Fruit fly (Drosophila melanogaster) whole organism, adult: ENCODE data around the gene msi.

ENCODE experiments used
- CG11617 ChIP-seq: fragments of 200-800 bp; sonication (Bioruptor generic); optimal IDR thresholded peaks from 2 replicates; lab custom pipeline; 2017; ENCODE audit warnings: mild to moderate bottlenecking, missing biosample characterization, missing genetic modification reagents, missing genetic modification characterization
- CG12768 ChIP-seq: fragments of 200-800 bp; sonication (Bioruptor generic); optimal IDR thresholded peaks from 2 replicates; lab custom pipeline; 2017; ENCODE audit warnings: missing biosample characterization, missing genetic modification characterization, mild to moderate bottlenecking, moderate library complexity, missing genetic modification reagents
- CG14711 ChIP-seq: fragments of 200-800 bp; sonication (Bioruptor generic); optimal IDR thresholded peaks from 2 replicates; lab custom pipeline; 2018; ENCODE audit warnings: missing biosample characterization, mild to moderate bottlenecking, missing genetic modification characterization, moderate library complexity
- CG1620 ChIP-seq: fragments of 200-800 bp; sonication (Bioruptor generic); optimal IDR thresholded peaks from 2 replicates; lab custom pipeline; 2016; ENCODE audit warnings: missing biosample characterization, missing genetic modification characterization
- CG33017 ChIP-seq: fragments of 200-800 bp; sonication (Bioruptor generic); optimal IDR thresholded peaks from 2 replicates; lab custom pipeline; 2018; ENCODE audit warnings: missing biosample characterization, mild to moderate bottlenecking, missing genetic modification characterization, moderate library complexity
- CG5204 ChIP-seq: fragments of 200-800 bp; sonication (Bioruptor generic); optimal IDR thresholded peaks from 2 replicates; lab custom pipeline; 2016; ENCODE audit warnings: missing biosample characterization, missing genetic modification characterization
- CG7045 ChIP-seq: fragments of 200-800 bp; sonication (Bioruptor generic); optimal IDR thresholded peaks from 2 replicates; lab custom pipeline; 2017; ENCODE audit warnings: missing biosample characterization, mild to moderate bottlenecking, missing genetic modification characterization
- CG7101 ChIP-seq: fragments of 200-800 bp; sonication (Bioruptor generic); optimal IDR thresholded peaks from 2 replicates; lab custom pipeline; 2018; ENCODE audit warnings: missing biosample characterization, mild to moderate bottlenecking, missing genetic modification characterization, moderate library complexity
- Clk ChIP-seq: fragments of 200-800 bp; sonication (Bioruptor generic); optimal IDR thresholded peaks from 2 replicates; lab custom pipeline; 2017; ENCODE audit warnings: missing biosample characterization, missing genetic modification characterization
- Crg-1 ChIP-seq: fragments of 200-800 bp; sonication (Bioruptor generic); optimal IDR thresholded peaks from 2 replicates; lab custom pipeline; 2016; ENCODE audit warnings: missing biosample characterization, missing genetic modification characterization
- Hr96 ChIP-seq: fragments of 200-800 bp; sonication (Bioruptor generic); optimal IDR thresholded peaks from 2 replicates; lab custom pipeline; 2016; ENCODE audit warnings: missing biosample characterization, missing genetic modification characterization
- Mnt ChIP-seq: fragments of 200-800 bp; sonication (Bioruptor generic); optimal IDR thresholded peaks from 2 replicates; lab custom pipeline; 2016; ENCODE audit warnings: missing biosample characterization, mild to moderate bottlenecking, missing genetic modification characterization
- bab1 ChIP-seq: fragments of 200-800 bp; sonication (Bioruptor generic); optimal IDR thresholded peaks from 3 replicates; lab custom pipeline; 2019; ENCODE audit warnings: missing biosample characterization, mild to moderate bottlenecking, missing genetic modification characterization, moderate library complexity
- cic ChIP-seq: fragments of 200-800 bp; sonication (Bioruptor generic); optimal IDR thresholded peaks from 2 replicates; lab custom pipeline; 2017; ENCODE audit warnings: missing biosample characterization, mild to moderate bottlenecking, missing genetic modification characterization, moderate library complexity
- cnc ChIP-seq, 2 experiments: fragments of >200 bp; optimal IDR thresholded peaks; 2 replicates each; lab custom pipeline; 2017
- kay ChIP-seq: fragments of 200-800 bp; sonication (Bioruptor generic); peaks from one replicate; lab custom pipeline; 2016; ENCODE audit warnings: missing biosample characterization, missing genetic modification characterization, borderline replicate concordance
- ovo ChIP-seq: fragments of 200-800 bp; sonication (Bioruptor generic); optimal IDR thresholded peaks from 2 replicates; lab custom pipeline; 2016; ENCODE audit warnings: missing biosample characterization, missing genetic modification characterization
- pad ChIP-seq: fragments of 200-800 bp; sonication (Bioruptor generic); optimal IDR thresholded peaks from 3 replicates; lab custom pipeline; 2017; ENCODE audit warnings: missing biosample characterization, missing genetic modification characterization, mild to moderate bottlenecking, moderate library complexity, missing genetic modification reagents
- tj ChIP-seq: fragments of 200-800 bp; sonication (Bioruptor generic); optimal IDR thresholded peaks from 3 replicates; lab custom pipeline; 2017; ENCODE audit warnings: missing biosample characterization, mild to moderate bottlenecking, missing genetic modification characterization, moderate library complexity
- toe ChIP-seq: fragments of 200-800 bp; sonication (Bioruptor generic); optimal IDR thresholded peaks from 2 replicates; lab custom pipeline; 2016; ENCODE audit warnings: missing biosample characterization, missing genetic modification characterization

Gene msi

dm6 chr3R:25594128-25594527 lies 78.2 kb downstream of the msi start:
- peak; percentile 71 for TF ChIP-seq CG14711 (tag; lab: Kevin White, UChicago)
- TF ChIP-seq CG12768 (GFP tag; lab: Kevin White, UChicago), result no peak
- TF ChIP-seq pad (GFP tag; lab: Kevin White, UChicago), result no peak

dm6 chr3R:25596274-25597034 lies 80.5 kb downstream of the msi start:
- TF ChIP-seq Clk (GFP tag; lab: Kevin White, UChicago) (no peak), CG11617 (GFP tag; lab: Kevin White, UChicago) (no peak), CG1620 (GFP tag; lab: Kevin White, UChicago) (no peak), pad (GFP tag; lab: Kevin White, UChicago) (no peak), CG33017 (tag; lab: Kevin White, UChicago) (no peak), kay (GFP tag; lab: Kevin White, UChicago) (no peak), cnc (optimal IDR thresholded peaks at IDR 0.05; lab: Kevin White, UChicago) (no peak), Crg-1 (GFP tag; lab: Kevin White, UChicago) (no peak), CG5204 (no peak), cic (GFP tag; lab: Kevin White, UChicago) (no peak), CG12768 (GFP tag; lab: Kevin White, UChicago) (no peak), ovo (GFP tag; lab: Kevin White, UChicago) (no peak), toe (GFP tag; lab: Kevin White, UChicago) (no peak), Mnt (GFP tag; lab: Kevin White, UChicago) (no peak), CG7101 (tag; lab: Kevin White, UChicago) (no peak), Hr96 (no peak), CG14711 (tag; lab: Kevin White, UChicago) (no peak), CG7045 (no peak)

- no peak for TF ChIP-seq CG7045
- TF ChIP-seq kay (GFP tag; lab: Kevin White, UChicago), result no peak
- no peak for TF ChIP-seq CG7101 (tag; lab: Kevin White, UChicago)
- TF ChIP-seq Crg-1 (GFP tag; lab: Kevin White, UChicago), result no peak
- TF ChIP-seq CG5204, result no peak
- no peak for TF ChIP-seq CG11617 (GFP tag; lab: Kevin White, UChicago)
- no peak for TF ChIP-seq CG12768 (GFP tag; lab: Kevin White, UChicago)
These were observed 93.1 kb downstream of the msi start, which contains the start of gene ymp for dm6 chr3R:25609027-25609426. ymp (minus strand) TSS chr3R:25609127.

- TF ChIP-seq cnc (optimal IDR thresholded peaks at IDR 0.05; lab: Kevin White, UChicago) (no peak), CG7045 (no peak), tj (GFP tag; lab: Kevin White, UChicago) (no peak), CG1620 (GFP tag; lab: Kevin White, UChicago) (no peak), kay (GFP tag; lab: Kevin White, UChicago) (no peak), CG33017 (tag; lab: Kevin White, UChicago) (no peak), bab1 (GFP tag; lab: Kevin White, UChicago) (no peak), Hr96 (no peak), CG12768 (GFP tag; lab: Kevin White, UChicago) (no peak), Crg-1 (GFP tag; lab: Kevin White, UChicago) (no peak)
These were observed 97.4 kb downstream of the msi start, which contains the start of gene CG5079 for dm6 chr3R:25613366-25613765. CG5079 (plus strand) TSS chr3R:25613666.

- TF ChIP-seq CG11617 (GFP tag; lab: Kevin White, UChicago) (no peak), Hr96 (no peak), cic (GFP tag; lab: Kevin White, UChicago) (no peak), Clk (GFP tag; lab: Kevin White, UChicago) (no peak), bab1 (GFP tag; lab: Kevin White, UChicago) (no peak), CG7045 (no peak), Mnt (GFP tag; lab: Kevin White, UChicago) (no peak), ovo (GFP tag; lab: Kevin White, UChicago) (no peak), toe (GFP tag; lab: Kevin White, UChicago) (no peak), tj (GFP tag; lab: Kevin White, UChicago) (no peak)
These were observed 102.2 kb downstream of the msi start, which contains the start of gene CG5071 for dm6 chr3R:25618114-25618513. CG5071 (plus strand) TSS chr3R:25618414.

- TF ChIP-seq Mnt (GFP tag; lab: Kevin White, UChicago) (no peak), CG12768 (GFP tag; lab: Kevin White, UChicago) (peak; percentile 26), CG11617 (GFP tag; lab: Kevin White, UChicago) (peak; percentile 12), CG14711 (tag; lab: Kevin White, UChicago) (peak; percentile 26), CG5204 (no peak), bab1 (GFP tag; lab: Kevin White, UChicago) (peak; percentile 34), cnc (optimal IDR thresholded peaks at IDR 0.05; lab: Kevin White, UChicago) (peak; percentile 97 to 99), Crg-1 (GFP tag; lab: Kevin White, UChicago) (no peak), toe (GFP tag; lab: Kevin White, UChicago) (no peak), CG1620 (GFP tag; lab: Kevin White, UChicago) (peak; percentile 8)
These were observed 108.2 kb downstream of the msi start, which contains the start of gene Npl4 for dm6 chr3R:25623800-25624791. Npl4 (minus strand) TSS chr3R:25624662.
